Worm (Caenorhabditis elegans): ENCODE measurements around the gene sel-10.

- TF ChIP-seq T22C8.4 (GFP tag; IDR thresholded peaks at IDR 0.05) (no peak), klf-2 (GFP tag; conservative IDR thresholded peaks at IDR 0.05) (no peak), flt-1 (GFP tag; IDR thresholded peaks at IDR 0.05) (no peak), ztf-23 (GFP tag; IDR thresholded peaks at IDR 0.05) (no peak), ref-1 (GFP tag; conservative IDR thresholded peaks at IDR 0.05) (no peak), tab-1 (GFP tag; IDR thresholded peaks at IDR 0.05) (no peak), med-1 (GFP tag; optimal IDR thresholded peaks at IDR 0.05; ENCODE audit: insufficient read depth) (no peak)
Observed at ce11 chrV:13787948-13788681, 31.0 kb upstream of the sel-10 start.

Measured in whole organism, midembryonic.